Fruit fly (Drosophila melanogaster): ENCODE data around the gene eIF4EHP.

The eIF4EHP gene

DNA sequence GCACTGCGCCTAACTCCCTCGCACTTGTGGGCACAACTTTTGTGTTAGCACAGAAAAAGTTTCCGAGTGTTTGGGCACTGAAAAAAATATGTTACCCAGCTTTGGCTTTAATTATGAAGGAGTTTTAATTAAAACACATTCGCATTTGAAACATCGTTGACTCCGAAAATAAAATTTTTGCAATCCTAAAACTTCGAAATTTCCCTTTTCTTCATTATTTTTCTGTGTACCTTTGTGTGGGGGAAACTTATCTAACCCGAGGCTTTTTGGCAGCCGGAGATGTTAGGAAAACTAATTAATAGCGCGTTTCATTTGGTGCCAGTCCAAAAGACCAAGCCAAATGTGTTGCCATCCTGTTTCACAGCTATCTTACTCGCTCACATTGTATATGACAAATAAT is 17.1 kb downstream of the eIF4EHP start (continued):
- no peak for TF ChIP-seq hkb (optimal IDR thresholded peaks at IDR 0.05)
- peak; percentile 41; the same call in 1 of the 2 replicates for TF ChIP-seq hkb (GFP tag; IDR thresholded peaks at IDR 0.05)
- 0 out of 3 replicates have a peak, but pooled peaks have one; percentile 12 for TF ChIP-seq dysf (GFP tag; IDR thresholded peaks at IDR 0.05)
- 0 out of 2 replicates have a peak, but pooled peaks have one; percentile 20 for TF ChIP-seq Xrp1 (GFP tag; IDR thresholded peaks at IDR 0.05)
- no peak for TF ChIP-seq CG3995 (GFP tag; optimal IDR thresholded peaks at IDR 0.05)
- no peak for TF ChIP-seq nau (GFP tag; optimal IDR thresholded peaks at IDR 0.05)
- TF ChIP-seq Aef1 (GFP tag; IDR thresholded peaks at IDR 0.05): 0 out of 3 replicates have a peak, but pooled peaks have one; percentile 27
- no peak for TF ChIP-seq wdn (GFP tag; IDR thresholded peaks at IDR 0.05)
- TF ChIP-seq stc (GFP tag; IDR thresholded peaks at IDR 0.05): 0 out of 2 replicates have a peak, but pooled peaks have one; percentile 23
- TF ChIP-seq Mrtf (GFP tag; IDR thresholded peaks at IDR 0.05): 0 out of 3 replicates have a peak, but pooled peaks have one; percentile 34
- TF ChIP-seq Dfd (GFP tag; optimal IDR thresholded peaks at IDR 0.05): no peak
- TF ChIP-seq ssp (GFP tag; IDR thresholded peaks at IDR 0.05): no peak
- TF ChIP-seq CG6854 (GFP tag; optimal IDR thresholded peaks at IDR 0.05): no peak
- 0 out of 2 replicates have a peak, but pooled peaks have one; percentile 18 for TF ChIP-seq Atf6 (GFP tag; IDR thresholded peaks at IDR 0.05)
- no peak for TF ChIP-seq CG3065 (GFP tag; optimal IDR thresholded peaks at IDR 0.05)
- no peak for TF ChIP-seq gsb (GFP tag; IDR thresholded peaks at IDR 0.05)
- no peak for TF ChIP-seq gt (GFP tag; IDR thresholded peaks at IDR 0.05)
- TF ChIP-seq bab2 (GFP tag; optimal IDR thresholded peaks at IDR 0.05): no peak
- no peak for TF ChIP-seq repo (GFP tag; optimal IDR thresholded peaks at IDR 0.05)
- TF ChIP-seq CG8089 (GFP tag; optimal IDR thresholded peaks at IDR 0.05): no peak
- no peak for TF ChIP-seq CG6272 (GFP tag; IDR thresholded peaks at IDR 0.05)
- TF ChIP-seq CG14441 (GFP tag; IDR thresholded peaks at IDR 0.05): 0 out of 2 replicates have a peak, but pooled peaks have one; percentile 21
- no peak for TF ChIP-seq HLH54F (GFP tag; optimal IDR thresholded peaks at IDR 0.05)
- TF ChIP-seq peb (GFP tag; IDR thresholded peaks at IDR 0.05): 0 out of 2 replicates have a peak, but pooled peaks have one; percentile 17
- TF ChIP-seq mam (GFP tag; optimal IDR thresholded peaks at IDR 0.05): peak; percentile 0
- TF ChIP-seq CG10209 (GFP tag; optimal IDR thresholded peaks at IDR 0.05): no peak
- 0 out of 2 replicates have a peak, but pooled peaks have one; percentile 18 for TF ChIP-seq HLH3B (GFP tag; IDR thresholded peaks at IDR 0.05)
- no peak for TF ChIP-seq CG10654 (GFP tag; optimal IDR thresholded peaks at IDR 0.05)
- peak; percentile 11 for TF ChIP-seq grau (tag; optimal IDR thresholded peaks at IDR 0.05)
- peak; percentile 18; the same call in 1 of the 3 replicates for TF ChIP-seq CG11695 (GFP tag; IDR thresholded peaks at IDR 0.05)
- TF ChIP-seq Sox102F (GFP tag; optimal IDR thresholded peaks at IDR 0.05): peak; percentile 36
- TF ChIP-seq D19A (tag; optimal IDR thresholded peaks at IDR 0.05): no peak
- peak; percentile 40 for TF ChIP-seq Meics (GFP tag; optimal IDR thresholded peaks at IDR 0.05)
- no peak for TF ChIP-seq amos (GFP tag; IDR thresholded peaks at IDR 0.05; ENCODE audit: partially characterized antibody)

DNA sequence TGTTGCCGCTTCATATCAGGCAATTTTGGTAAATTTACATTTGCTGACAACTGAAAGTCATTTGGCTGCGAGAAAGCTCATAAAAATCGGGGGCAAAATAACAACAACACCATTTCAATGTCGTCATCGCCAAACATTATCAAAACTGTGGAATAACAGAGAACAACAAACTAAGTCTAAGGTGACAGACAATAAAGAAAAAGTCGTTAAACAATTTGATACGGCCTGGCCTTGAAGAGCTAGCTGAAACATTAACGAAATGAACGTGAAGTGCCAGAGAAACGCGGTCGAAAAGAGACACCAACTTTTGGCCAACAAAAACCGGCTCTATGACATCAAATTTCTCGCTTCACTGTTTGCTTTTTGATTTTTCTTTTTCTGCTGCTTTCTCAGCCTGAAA is 18.6 kb downstream of the eIF4EHP start:
- TF ChIP-seq CG31441 (GFP tag; IDR thresholded peaks at IDR 0.05): no peak
- peak; percentile 22 for TF ChIP-seq oc (tag; optimal IDR thresholded peaks at IDR 0.05)
- TF ChIP-seq CG10431 (GFP tag; optimal IDR thresholded peaks at IDR 0.05): no peak
- no peak for TF ChIP-seq repo (GFP tag; optimal IDR thresholded peaks at IDR 0.05)
- TF ChIP-seq CG10321 (GFP tag; IDR thresholded peaks at IDR 0.05): no peak
- no peak for TF ChIP-seq scrt (GFP tag; optimal IDR thresholded peaks at IDR 0.05)
- no peak for TF ChIP-seq CG5245 (GFP tag; optimal IDR thresholded peaks at IDR 0.05)
- TF ChIP-seq eve (GFP tag; optimal IDR thresholded peaks at IDR 0.05): peak in 1 of 2 experiments; percentile 12
- TF ChIP-seq abd-A (tag; optimal IDR thresholded peaks at IDR 0.05): peak; percentile 46
- TF ChIP-seq gsb-n (tag; optimal IDR thresholded peaks at IDR 0.05): peak; percentile 55
- TF ChIP-seq run (tag; optimal IDR thresholded peaks at IDR 0.05): no peak
- TF ChIP-seq sug (tag; optimal IDR thresholded peaks at IDR 0.05): peak; percentile 10
- no peak for TF ChIP-seq aop (GFP tag; IDR thresholded peaks at IDR 0.05)
